Worm (Caenorhabditis elegans) whole organism, L4/young adult: Measurements from ENCODE around the gene C14C6.5.

Experiments
- W03F9.2 ChIP-seq: fragments of 150-350 bp; optimal IDR thresholded peaks from 2 replicates; lab custom pipeline; 2014; ENCODE audit warnings: missing biosample characterization, missing genetic modification characterization
- dao-5 ChIP-seq: sonication (generic microtip); optimal IDR thresholded peaks from 2 replicates; lab custom pipeline; 2016; ENCODE audit warnings: missing genotype, missing genetic modification characterization, moderate library complexity, missing compliant biosample characterization
- him-1 ChIP-seq: sonication (generic microtip); optimal IDR thresholded peaks from 2 replicates; lab custom pipeline; 2016; ENCODE audit warnings: missing genotype, missing genetic modification reagents, missing genetic modification characterization, missing compliant biosample characterization

Gene C14C6.5

ce11 chrV:521517-521916, 14.9 kb upstream of the C14C6.5 start, which contains the start of gene srw-107:
Gene srw-107, minus strand, starts transcription at chrV:521617.
- TF ChIP-seq him-1 (tag; lab: Kevin White, UChicago) (no peak), dao-5 (tag; lab: Kevin White, UChicago) (no peak), W03F9.2 (tag; lab: Kevin White, UChicago) (no peak)

- TF ChIP-seq W03F9.2 (tag; lab: Kevin White, UChicago) (no peak), dao-5 (tag; lab: Kevin White, UChicago) (no peak), him-1 (tag; lab: Kevin White, UChicago) (no peak)
Observed at ce11 chrV:524058-524457, 12.4 kb upstream of the C14C6.5 start, which contains the start of gene lipl-3. Gene lipl-3, minus strand, starts transcription at chrV:524218.

- TF ChIP-seq dao-5 (tag; lab: Kevin White, UChicago) (no peak), him-1 (tag; lab: Kevin White, UChicago) (no peak), W03F9.2 (tag; lab: Kevin White, UChicago) (no peak)
Observed at ce11 chrV:525040-525439, 11.4 kb upstream of the C14C6.5 start, which contains the start of gene R11G11.16. Gene R11G11.16, minus strand, starts transcription at chrV:525140.

ce11 chrV:527602-528001, 8.8 kb upstream of the C14C6.5 start, which contains the start of gene srw-108:
Gene srw-108, plus strand, starts transcription at chrV:527902.
- no peak for TF ChIP-seq him-1 (tag; lab: Kevin White, UChicago)
- TF ChIP-seq W03F9.2 (tag; lab: Kevin White, UChicago) = no peak
- no peak for TF ChIP-seq dao-5 (tag; lab: Kevin White, UChicago)

- TF ChIP-seq W03F9.2 (tag; lab: Kevin White, UChicago) = no peak
- TF ChIP-seq dao-5 (tag; lab: Kevin White, UChicago) = no peak
- no peak for TF ChIP-seq him-1 (tag; lab: Kevin White, UChicago)
Observed at ce11 chrV:532046-532445, 4.4 kb upstream of the C14C6.5 start, which contains the start of gene nhr-58. Gene nhr-58, plus strand, starts transcription at chrV:532259.

- TF ChIP-seq him-1 (tag; lab: Kevin White, UChicago) (no peak), dao-5 (tag; lab: Kevin White, UChicago) (no peak)
Observed at ce11 chrV:534176-534575, 2.3 kb upstream of the C14C6.5 start, which contains the start of gene nhr-132. Gene nhr-132, plus strand, starts transcription at chrV:534446.

- TF ChIP-seq dao-5 (tag; lab: Kevin White, UChicago) (no peak), him-1 (tag; lab: Kevin White, UChicago) (no peak), W03F9.2 (tag; lab: Kevin White, UChicago) (no peak)
Observed at ce11 chrV:539040-539510, 2.6 kb downstream of the C14C6.5 start, which contains the start of gene nhr-155. Gene nhr-155, plus strand, starts transcription at chrV:539460.

ce11 chrV:541470-541869, 5.0 kb downstream of the C14C6.5 start:
- TF ChIP-seq him-1 (tag; lab: Kevin White, UChicago) = no peak
- no peak for TF ChIP-seq dao-5 (tag; lab: Kevin White, UChicago)
- no peak for TF ChIP-seq W03F9.2 (tag; lab: Kevin White, UChicago)

ce11 chrV:543169-543568, 6.7 kb downstream of the C14C6.5 start, which contains the start of gene C14C6.3:
Gene C14C6.3, plus strand, starts transcription at chrV:543469.
- no peak for TF ChIP-seq W03F9.2 (tag; lab: Kevin White, UChicago)
- no peak for TF ChIP-seq him-1 (tag; lab: Kevin White, UChicago)
- TF ChIP-seq dao-5 (tag; lab: Kevin White, UChicago) = no peak

ce11 chrV:547980-548379, 11.6 kb downstream of the C14C6.5 start, which contains the start of gene C14C6.6:
Gene C14C6.6, minus strand, starts transcription at chrV:548080.
- TF ChIP-seq him-1 (tag; lab: Kevin White, UChicago) (no peak), dao-5 (tag; lab: Kevin White, UChicago) (no peak), W03F9.2 (tag; lab: Kevin White, UChicago) (no peak)

ce11 chrV:552406-552805, 16.0 kb downstream of the C14C6.5 start:
- TF ChIP-seq him-1 (tag; lab: Kevin White, UChicago) (no peak), dao-5 (tag; lab: Kevin White, UChicago) (no peak), W03F9.2 (tag; lab: Kevin White, UChicago) (no peak)

ce11 chrV:553067-553466, 16.6 kb downstream of the C14C6.5 start, which contains the start of gene C14C6.8:
Gene C14C6.8, minus strand, starts transcription at chrV:553167.
- TF ChIP-seq dao-5 (tag; lab: Kevin White, UChicago) = no peak
- no peak for TF ChIP-seq him-1 (tag; lab: Kevin White, UChicago)
- TF ChIP-seq W03F9.2 (tag; lab: Kevin White, UChicago) = no peak

- no peak for TF ChIP-seq W03F9.2 (tag; lab: Kevin White, UChicago)
- TF ChIP-seq him-1 (tag; lab: Kevin White, UChicago) = no peak
- TF ChIP-seq dao-5 (tag; lab: Kevin White, UChicago) = no peak
Observed at ce11 chrV:556055-556454, 19.6 kb downstream of the C14C6.5 start, which contains the start of gene srx-8. Gene srx-8, minus strand, starts transcription at chrV:556155.

ce11 chrV:559940-560339, 23.5 kb downstream of the C14C6.5 start, which contains the start of gene srx-7:
Gene srx-7, plus strand, starts transcription at chrV:560195.
- TF ChIP-seq dao-5 (tag; lab: Kevin White, UChicago) = no peak
- no peak for TF ChIP-seq him-1 (tag; lab: Kevin White, UChicago)
